Worm (Caenorhabditis elegans): ENCODE results near the gene T07F12.1.

DNA sequence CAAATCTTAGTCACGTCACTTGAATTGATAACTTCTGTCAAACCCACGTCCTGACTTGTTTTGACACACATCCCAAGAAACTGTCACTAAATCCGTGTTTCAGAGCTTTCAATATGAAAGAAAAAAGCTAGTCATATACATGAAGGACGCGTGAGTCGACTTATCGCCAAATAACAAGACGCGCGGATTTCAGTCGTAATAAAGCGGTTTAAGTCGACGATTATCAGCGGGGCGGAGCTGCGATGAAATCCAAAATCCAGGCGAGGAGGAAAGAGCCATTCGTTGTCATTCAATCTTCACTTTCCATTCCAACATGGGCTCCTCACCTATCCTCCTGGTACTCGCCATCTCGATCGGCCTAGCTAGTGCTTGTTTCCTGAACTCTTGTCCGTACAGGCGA, 28.1 kb upstream of the T07F12.1 start, which contains the start of gene ntc-1:
- TF ChIP-seq dao-5 (tag; optimal IDR thresholded peaks at IDR 0.05): no peak
- TF ChIP-seq him-1 (tag; optimal IDR thresholded peaks at IDR 0.05): no peak
- TF ChIP-seq W03F9.2 (tag; optimal IDR thresholded peaks at IDR 0.05): no peak
